Fruit fly (Drosophila melanogaster): ENCODE measurements around the gene CG10031.
A peak's percentile ranks its signal among the peaks of the same experiment; 100 is the strongest.

Gene CG10031

dm6 chr2L:3696438-3696837 is 2.5 kb downstream of the CG10031 start, which contains the start of gene IM33:
Gene IM33, minus strand, starts transcription at chr2L:3696658.
- no peak for TF ChIP-seq CG14711 (tag; optimal IDR thresholded peaks at IDR 0.05)
- TF ChIP-seq CG33017 (tag; optimal IDR thresholded peaks at IDR 0.05): no peak
- no peak for TF ChIP-seq CG1620 (GFP tag; optimal IDR thresholded peaks at IDR 0.05)
- TF ChIP-seq toe (GFP tag; optimal IDR thresholded peaks at IDR 0.05): no peak
- peak; percentile 27 for TF ChIP-seq cic (GFP tag; optimal IDR thresholded peaks at IDR 0.05)

dm6 chr2L:3695361-3695818 is 3.5 kb downstream of the CG10031 start, which contains the start of gene CG16713:
Gene CG16713, minus strand, starts transcription at chr2L:3695411.
- TF ChIP-seq Clk (GFP tag; optimal IDR thresholded peaks at IDR 0.05): no peak
- no peak for TF ChIP-seq ovo (GFP tag; optimal IDR thresholded peaks at IDR 0.05)
- TF ChIP-seq Hr96 (GFP tag; optimal IDR thresholded peaks at IDR 0.05): no peak
- TF ChIP-seq kay (GFP tag; ENCODE audit: borderline replicate concordance): peak; percentile 36
- TF ChIP-seq cic (GFP tag; optimal IDR thresholded peaks at IDR 0.05): peak; percentile 25

- TF ChIP-seq CG12768 (GFP tag; optimal IDR thresholded peaks at IDR 0.05) (no peak), Clk (GFP tag; optimal IDR thresholded peaks at IDR 0.05) (no peak), kay (GFP tag; ENCODE audit: borderline replicate concordance) (no peak), ovo (GFP tag; optimal IDR thresholded peaks at IDR 0.05) (no peak), Mnt (GFP tag; optimal IDR thresholded peaks at IDR 0.05) (no peak), tj (GFP tag; optimal IDR thresholded peaks at IDR 0.05) (no peak), CG7101 (tag; optimal IDR thresholded peaks at IDR 0.05) (no peak), pad (GFP tag; optimal IDR thresholded peaks at IDR 0.05) (no peak), bab1 (GFP tag; optimal IDR thresholded peaks at IDR 0.05) (no peak), cnc (optimal IDR thresholded peaks at IDR 0.05) (no peak), CG5204 (GFP tag; optimal IDR thresholded peaks at IDR 0.05) (no peak), CG7045 (GFP tag; optimal IDR thresholded peaks at IDR 0.05) (no peak), CG14711 (tag; optimal IDR thresholded peaks at IDR 0.05) (no peak), CG33017 (tag; optimal IDR thresholded peaks at IDR 0.05) (no peak), cic (GFP tag; optimal IDR thresholded peaks at IDR 0.05) (no peak), Hr96 (GFP tag; optimal IDR thresholded peaks at IDR 0.05) (no peak), Crg-1 (GFP tag; optimal IDR thresholded peaks at IDR 0.05) (no peak), toe (GFP tag; optimal IDR thresholded peaks at IDR 0.05) (no peak), CG11617 (GFP tag; optimal IDR thresholded peaks at IDR 0.05) (no peak)
These were observed 4.0 kb downstream of the CG10031 start, which contains the start of gene CG43165 for dm6 chr2L:3694920-3695319. Gene CG43165, minus strand, starts transcription at chr2L:3695020.

- TF ChIP-seq CG7101 (tag; optimal IDR thresholded peaks at IDR 0.05) (no peak), CG11617 (GFP tag; optimal IDR thresholded peaks at IDR 0.05) (no peak), CG7045 (GFP tag; optimal IDR thresholded peaks at IDR 0.05) (no peak), cnc (optimal IDR thresholded peaks at IDR 0.05) (no peak), CG33017 (tag; optimal IDR thresholded peaks at IDR 0.05) (no peak), CG5204 (GFP tag; optimal IDR thresholded peaks at IDR 0.05) (no peak), bab1 (GFP tag; optimal IDR thresholded peaks at IDR 0.05) (no peak), CG12768 (GFP tag; optimal IDR thresholded peaks at IDR 0.05) (no peak)
These were observed 5.1 kb downstream of the CG10031 start, which contains the start of gene Acp24A4 for dm6 chr2L:3693805-3694204. Gene Acp24A4, minus strand, starts transcription at chr2L:3693905.

- TF ChIP-seq CG14711 (tag; optimal IDR thresholded peaks at IDR 0.05) (no peak), Clk (GFP tag; optimal IDR thresholded peaks at IDR 0.05) (no peak)
These were observed 5.8 kb downstream of the CG10031 start, which contains the start of gene CG3513 for dm6 chr2L:3693082-3693481. Gene CG3513, minus strand, starts transcription at chr2L:3693182.

- TF ChIP-seq CG7045 (GFP tag; optimal IDR thresholded peaks at IDR 0.05) (no peak), CG1620 (GFP tag; optimal IDR thresholded peaks at IDR 0.05) (no peak), Crg-1 (GFP tag; optimal IDR thresholded peaks at IDR 0.05) (no peak), Mnt (GFP tag; optimal IDR thresholded peaks at IDR 0.05) (no peak), kay (GFP tag; ENCODE audit: borderline replicate concordance) (no peak), ovo (GFP tag; optimal IDR thresholded peaks at IDR 0.05) (no peak), CG12768 (GFP tag; optimal IDR thresholded peaks at IDR 0.05) (no peak), toe (GFP tag; optimal IDR thresholded peaks at IDR 0.05) (no peak), CG33017 (tag; optimal IDR thresholded peaks at IDR 0.05) (no peak), cnc (optimal IDR thresholded peaks at IDR 0.05) (no peak), pad (GFP tag; optimal IDR thresholded peaks at IDR 0.05) (no peak), Clk (GFP tag; optimal IDR thresholded peaks at IDR 0.05) (no peak)
These were observed 6.4 kb downstream of the CG10031 start, which contains the start of gene CG16704 for dm6 chr2L:3692466-3692865. Gene CG16704, minus strand, starts transcription at chr2L:3692587.

dm6 chr2L:3685139-3685851 is 13.6 kb downstream of the CG10031 start:
- TF ChIP-seq pad (GFP tag; optimal IDR thresholded peaks at IDR 0.05): no peak
- no peak for TF ChIP-seq Hr96 (GFP tag; optimal IDR thresholded peaks at IDR 0.05)
- no peak for TF ChIP-seq Mnt (GFP tag; optimal IDR thresholded peaks at IDR 0.05)
- TF ChIP-seq CG7045 (GFP tag; optimal IDR thresholded peaks at IDR 0.05): no peak
- TF ChIP-seq tj (GFP tag; optimal IDR thresholded peaks at IDR 0.05): no peak
- no peak for TF ChIP-seq cic (GFP tag; optimal IDR thresholded peaks at IDR 0.05)
- TF ChIP-seq CG1620 (GFP tag; optimal IDR thresholded peaks at IDR 0.05): no peak
- no peak for TF ChIP-seq CG7101 (tag; optimal IDR thresholded peaks at IDR 0.05)
